Worm (Caenorhabditis elegans) whole organism, young adult: ENCODE measurements around the gene paml-1.
A peak's percentile ranks its signal among the peaks of the same experiment; 100 is the strongest.

Source experiments
- B0019.2 ChIP-seq: fragments of 200-800 bp; sonication (Bioruptor generic); conservative IDR thresholded peaks from 2 replicates; pipeline ENCODE4 v1.3.6; 2022; ENCODE audit warnings: missing genetic modification reagents, missing genetic modification characterization, missing compliant biosample characterization
- B0261.1 ChIP-seq: sonication (generic microtip); optimal IDR thresholded peaks from 2 replicates; lab custom pipeline; 2016; ENCODE audit warnings: mild to moderate bottlenecking, missing genetic modification characterization, moderate library complexity, missing compliant biosample characterization
- B0336.3 ChIP-seq: fragments of 200-800 bp; sonication (Bioruptor generic); IDR thresholded peaks from 2 replicates; pipeline ENCODE4 v1.3.6; 2022; ENCODE audit warnings: missing genetic modification characterization, missing compliant biosample characterization
- C06A6.2 ChIP-seq: fragments of 200-800 bp; sonication (Bioruptor generic); conservative IDR thresholded peaks from 2 replicates; pipeline ENCODE4 v1.3.6; 2022; ENCODE audit warnings: missing genetic modification characterization, missing compliant biosample characterization
- D2030.7 ChIP-seq: fragments of 200-800 bp; sonication (Bioruptor generic); IDR thresholded peaks from 2 replicates; pipeline ENCODE4 v1.3.6; 2022; ENCODE audit warnings: missing genetic modification reagents, missing genetic modification characterization, missing compliant biosample characterization
- F10E7.11 ChIP-seq: sonication (generic microtip); optimal IDR thresholded peaks from 2 replicates; lab custom pipeline; 2017; ENCODE audit warnings: mild to moderate bottlenecking, missing genetic modification characterization, moderate library complexity, missing compliant biosample characterization
- F22D6.2 ChIP-seq: sonication (generic microtip); optimal IDR thresholded peaks from 2 replicates; lab custom pipeline; 2016; ENCODE audit warnings: mild to moderate bottlenecking, missing genetic modification characterization, missing compliant biosample characterization
- F33H1.4 ChIP-seq: fragments of 200-800 bp; sonication (Bioruptor generic); IDR thresholded peaks from 2 replicates; pipeline ENCODE4 v1.3.6; 2022; ENCODE audit warnings: missing genetic modification reagents, missing genetic modification characterization, missing compliant biosample characterization
- F57A8.1 ChIP-seq: fragments of 200-800 bp; sonication (Bioruptor generic); optimal IDR thresholded peaks from 2 replicates; lab custom pipeline; 2018; ENCODE audit warnings: mild to moderate bottlenecking, missing genetic modification characterization, moderate library complexity, missing compliant biosample characterization
- K12H6.12 ChIP-seq: fragments of 200-800 bp; sonication (Bioruptor generic); optimal IDR thresholded peaks from 2 replicates; lab custom pipeline; 2018; ENCODE audit warnings: mild to moderate bottlenecking, missing genetic modification characterization, missing compliant biosample characterization
- Y53G8AR.9 ChIP-seq: fragments of 200-800 bp; sonication (Bioruptor generic); conservative IDR thresholded peaks from 2 replicates; pipeline ENCODE4 v1.3.6; 2022; ENCODE audit warnings: missing genetic modification reagents, missing genetic modification characterization, missing compliant biosample characterization
- ZK185.1 ChIP-seq: sonication (generic microtip); optimal IDR thresholded peaks from 2 replicates; lab custom pipeline; 2016; ENCODE audit warnings: mild to moderate bottlenecking, missing genetic modification characterization, missing compliant biosample characterization; ENCODE audit not compliant: poor library complexity, severe bottlenecking
- ama-1 ChIP-seq, 3 experiments: fragments of 150-350 bp in 1 of 3; sonication (generic microtip) in 2 of 3; optimal IDR thresholded peaks; 2 replicates each; lab custom pipeline; 2014 to 2018; ENCODE audit warnings: missing biosample characterization in 2 of 3, missing genetic modification characterization in 2 of 3, missing genetic modification reagents in 2 of 3
- aptf-3 ChIP-seq: fragments of 200-800 bp; sonication (Bioruptor generic); IDR thresholded peaks from 2 replicates; pipeline ENCODE4 v1.3.6; 2022; ENCODE audit warnings: missing genetic modification characterization, missing compliant biosample characterization
- athp-1 ChIP-seq: sonication (generic microtip); optimal IDR thresholded peaks from 2 replicates; lab custom pipeline; 2017; ENCODE audit warnings: mild to moderate bottlenecking, missing genetic modification characterization, missing compliant biosample characterization
- attf-5 ChIP-seq: fragments of 200-800 bp; sonication (Bioruptor generic); optimal IDR thresholded peaks from 2 replicates; lab custom pipeline; 2018; ENCODE audit warnings: mild to moderate bottlenecking, missing genetic modification characterization, missing compliant biosample characterization
- bed-1 ChIP-seq: fragments of 200-800 bp; sonication (Bioruptor generic); IDR thresholded peaks from 2 replicates; pipeline ENCODE4 v1.3.6; 2022; ENCODE audit warnings: missing genetic modification reagents, missing genetic modification characterization, missing compliant biosample characterization
- ceh-40 ChIP-seq: fragments of 200-800 bp; sonication (Bioruptor generic); IDR thresholded peaks from 2 replicates; pipeline ENCODE4 v1.3.6; 2022; ENCODE audit warnings: missing genetic modification characterization, missing compliant biosample characterization
- ceh-58 ChIP-seq: fragments of 200-800 bp; sonication (Bioruptor generic); IDR thresholded peaks from 2 replicates; pipeline ENCODE4 v1.3.6; 2022; ENCODE audit warnings: missing genetic modification characterization, missing compliant biosample characterization
- ceh-91 ChIP-seq: fragments of 200-800 bp; sonication (Bioruptor generic); IDR thresholded peaks from 2 replicates; pipeline ENCODE4 v1.3.6; 2022; ENCODE audit warnings: missing genetic modification reagents, missing genetic modification characterization, missing compliant biosample characterization
- chd-7 ChIP-seq: sonication (generic microtip); optimal IDR thresholded peaks from 2 replicates; lab custom pipeline; 2016; ENCODE audit warnings: mild to moderate bottlenecking, missing genetic modification characterization, moderate library complexity, missing compliant biosample characterization
- dpff-1 ChIP-seq: sonication (generic microtip); optimal IDR thresholded peaks from 2 replicates; lab custom pipeline; 2017; ENCODE audit warnings: mild to moderate bottlenecking, missing genetic modification characterization, missing compliant biosample characterization
- efl-1 ChIP-seq: fragments of 150-350 bp; optimal IDR thresholded peaks from 2 replicates; lab custom pipeline; 2014; ENCODE audit warnings: missing biosample characterization, missing genetic modification reagents, missing genetic modification characterization
- egrh-3 ChIP-seq: fragments of 200-800 bp; sonication (Bioruptor generic); IDR thresholded peaks from 2 replicates; pipeline ENCODE4 v1.3.6; 2022; ENCODE audit warnings: missing genetic modification reagents, missing genetic modification characterization, missing compliant biosample characterization
- ekl-4 ChIP-seq: fragments of 200-800 bp; sonication (Bioruptor generic); IDR thresholded peaks from 2 replicates; pipeline ENCODE4 v1.3.6; 2022; ENCODE audit warnings: missing genetic modification reagents, missing genetic modification characterization, missing compliant biosample characterization
- him-1 ChIP-seq: sonication (generic microtip); optimal IDR thresholded peaks from 2 replicates; lab custom pipeline; 2016; ENCODE audit warnings: missing genotype, missing genetic modification reagents, missing genetic modification characterization, missing compliant biosample characterization
- hlh-26 ChIP-seq: fragments of 200-800 bp; sonication (Bioruptor generic); conservative IDR thresholded peaks from 2 replicates; pipeline ENCODE4 v1.3.6; 2022; ENCODE audit warnings: missing genetic modification reagents, missing genetic modification characterization, missing compliant biosample characterization
- hmg-1.2 ChIP-seq: fragments of 200-800 bp; sonication (Bioruptor generic); IDR thresholded peaks from 2 replicates; pipeline ENCODE4 v1.3.6; 2022; ENCODE audit warnings: missing genetic modification reagents, missing genetic modification characterization, missing compliant biosample characterization
- hrde-1 ChIP-seq: sonication (generic microtip); optimal IDR thresholded peaks from 2 replicates; lab custom pipeline; 2016; ENCODE audit warnings: missing genetic modification characterization, mild to moderate bottlenecking, missing compliant biosample characterization, moderate library complexity, missing genotype, missing genetic modification reagents, borderline replicate concordance
- hsf-1 ChIP-seq: fragments of 200-800 bp; sonication (Bioruptor generic); IDR thresholded peaks from 2 replicates; pipeline ENCODE4 v1.3.6; 2022; ENCODE audit warnings: missing genetic modification reagents, missing genetic modification characterization, missing compliant biosample characterization
- let-526 ChIP-seq: fragments of 200-800 bp; sonication (Bioruptor generic); IDR thresholded peaks from 2 replicates; pipeline ENCODE4 v1.3.6; 2022; ENCODE audit warnings: missing genetic modification reagents, missing genetic modification characterization, missing compliant biosample characterization
- lin-26 ChIP-seq: fragments of 200-800 bp; sonication (Bioruptor generic); IDR thresholded peaks from 2 replicates; pipeline ENCODE4 v1.3.6; 2022; ENCODE audit warnings: missing genetic modification reagents, missing genetic modification characterization, missing compliant biosample characterization
- lin-35 ChIP-seq, 3 experiments: fragments of 150-350 bp in 2 of 3; sonication (generic microtip) in 1 of 3; optimal IDR thresholded peaks; 2 replicates each; lab custom pipeline; 2014 to 2018; ENCODE audit warnings: missing biosample characterization in 3 of 3, missing genetic modification characterization in 3 of 3, missing genetic modification reagents in 3 of 3
- lin-54 ChIP-seq: fragments of 200-800 bp; sonication (Bioruptor generic); optimal IDR thresholded peaks from 2 replicates; lab custom pipeline; 2018; ENCODE audit warnings: mild to moderate bottlenecking, missing genetic modification characterization, missing compliant biosample characterization
- lsl-1 ChIP-seq: fragments of 200-800 bp; sonication (Bioruptor generic); optimal IDR thresholded peaks from 2 replicates; lab custom pipeline; 2018; ENCODE audit warnings: mild to moderate bottlenecking, missing genetic modification characterization, moderate library complexity, missing compliant biosample characterization
- madf-6 ChIP-seq: fragments of 200-800 bp; sonication (Bioruptor generic); IDR thresholded peaks from 2 replicates; pipeline ENCODE4 v1.3.6; 2022; ENCODE audit warnings: missing genetic modification reagents, missing genetic modification characterization, missing compliant biosample characterization
- madf-8 ChIP-seq: fragments of 200-800 bp; sonication (Bioruptor generic); conservative IDR thresholded peaks from 2 replicates; pipeline ENCODE4 v1.3.6; 2022; ENCODE audit warnings: missing genetic modification reagents, missing genetic modification characterization, missing compliant biosample characterization
- mcd-1 ChIP-seq: fragments of 200-800 bp; sonication (Bioruptor generic); IDR thresholded peaks from 2 replicates; pipeline ENCODE4 v1.3.6; 2022; ENCODE audit warnings: missing genetic modification reagents, missing genetic modification characterization, missing compliant biosample characterization
- mes-4 ChIP-seq: sonication (generic microtip); optimal IDR thresholded peaks from 2 replicates; lab custom pipeline; 2016; ENCODE audit warnings: missing genotype, missing genetic modification characterization, missing compliant biosample characterization
- nfyb-1 ChIP-seq: fragments of 200-800 bp; sonication (Bioruptor generic); IDR thresholded peaks from 2 replicates; pipeline ENCODE4 v1.3.6; 2022; ENCODE audit warnings: missing genetic modification reagents, missing genetic modification characterization, missing compliant biosample characterization
- rcor-1 ChIP-seq: fragments of 200-800 bp; sonication (Bioruptor generic); IDR thresholded peaks from 2 replicates; pipeline ENCODE4 v1.3.6; 2022; ENCODE audit warnings: missing genetic modification reagents, missing genetic modification characterization, missing compliant biosample characterization
- snpc-3.4 ChIP-seq: sonication (generic microtip); optimal IDR thresholded peaks from 2 replicates; lab custom pipeline; 2017; ENCODE audit warnings: missing genetic modification characterization, mild to moderate bottlenecking, missing compliant biosample characterization, antibody characterized with exemption, moderate library complexity, missing genotype, missing genetic modification reagents
- unc-62 ChIP-seq: fragments of 150-350 bp; optimal IDR thresholded peaks from 2 replicates; lab custom pipeline; 2014; ENCODE audit warnings: missing biosample characterization, missing genetic modification reagents, missing genetic modification characterization
- xnd-1 ChIP-seq: sonication (generic microtip); optimal IDR thresholded peaks from 2 replicates; lab custom pipeline; 2016; ENCODE audit warnings: missing genotype, missing genetic modification reagents, missing genetic modification characterization, missing compliant biosample characterization
- ztf-18 ChIP-seq: sonication (generic microtip); optimal IDR thresholded peaks from 2 replicates; lab custom pipeline; 2016; ENCODE audit warnings: missing genotype, mild to moderate bottlenecking, missing genetic modification characterization, missing compliant biosample characterization

paml-1 gene

DNA sequence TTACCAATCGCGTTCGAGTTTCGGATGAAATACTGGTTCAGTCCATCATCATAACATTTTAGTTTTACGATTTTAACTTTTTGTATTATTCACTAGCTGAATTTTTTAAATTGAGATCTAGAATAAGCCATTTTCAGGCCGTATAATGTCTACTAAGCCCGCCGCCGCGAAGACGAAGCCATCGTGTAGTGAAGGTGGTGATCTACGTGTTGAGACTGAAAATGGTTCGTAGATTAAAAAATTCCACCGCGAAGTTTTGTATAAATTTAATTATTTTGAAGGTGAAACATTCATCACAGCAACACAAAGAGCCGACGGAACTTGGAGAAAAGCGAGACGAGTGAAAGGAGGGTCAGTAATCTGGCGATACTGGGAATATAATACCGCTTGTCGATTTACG, 24.2 kb downstream of the paml-1 start, which contains the start of gene T20G5.9:
Gene T20G5.9, plus strand, starts transcription at position 138 of the 400 bp plus-strand sequence.
- TF ChIP-seq efl-1 (peak; percentile 69), athp-1 (tag; lab: Kevin White, UChicago) (peak; percentile 57), hlh-26 (no peak), ceh-91 (GFP tag; lab: Robert Waterston, UW) (peak; percentile 49; the same call in 1 of the 2 replicates), xnd-1 (tag; lab: Kevin White, UChicago) (peak; percentile 41), F10E7.11 (tag; lab: Kevin White, UChicago) (no peak), lin-35 (GFP tag; optimal IDR thresholded peaks at IDR 0.05; lab: Kevin White, UChicago) (no peak), him-1 (tag; lab: Kevin White, UChicago) (no peak), Y53G8AR.9 (GFP tag; lab: Robert Waterston, UW) (0 out of 2 replicates have a peak, but pooled peaks have one; percentile 6), aptf-3 (no peak), B0019.2 (0 out of 2 replicates have a peak, but pooled peaks have one; percentile 20), D2030.7 (GFP tag; lab: Robert Waterston, UW) (peak; percentile 48; the same call in 1 of the 2 replicates), lin-26 (GFP tag; lab: Robert Waterston, UW) (peak; percentile 36; the same call in 1 of the 2 replicates), egrh-3 (GFP tag; lab: Robert Waterston, UW) (no peak), ekl-4 (0 out of 2 replicates have a peak, but pooled peaks have one; percentile 44), F57A8.1 (GFP tag; lab: Kevin White, UChicago) (no peak), chd-7 (tag; lab: Kevin White, UChicago) (peak; percentile 44), C06A6.2 (no peak), nfyb-1 (GFP tag; lab: Robert Waterston, UW) (0 out of 2 replicates have a peak, but pooled peaks have one; percentile 49), hmg-1.2 (GFP tag; lab: Robert Waterston, UW) (peak; percentile 31), hsf-1 (GFP tag; lab: Robert Waterston, UW) (0 out of 2 replicates have a peak, but pooled peaks have one; percentile 29), mes-4 (tag; lab: Kevin White, UChicago) (no peak), mcd-1 (GFP tag; lab: Robert Waterston, UW) (0 out of 2 replicates have a peak, but pooled peaks have one; percentile 25), dpff-1 (no peak), lin-54 (peak; percentile 9), ztf-18 (tag; lab: Kevin White, UChicago) (no peak), F33H1.4 (GFP tag; lab: Robert Waterston, UW) (peak; percentile 42; the same call in 1 of the 2 replicates), rcor-1 (GFP tag; lab: Robert Waterston, UW) (peak; percentile 16; the same call in 1 of the 2 replicates), B0336.3 (GFP tag; lab: Robert Waterston, UW) (0 out of 2 replicates have a peak, but pooled peaks have one; percentile 11), B0261.1 (tag; lab: Kevin White, UChicago) (no peak), lsl-1 (GFP tag; lab: Kevin White, UChicago) (no peak), madf-8 (peak; percentile 72), snpc-3.4 (tag; lab: Kevin White, UChicago) (peak; percentile 15), ama-1 (optimal IDR thresholded peaks at IDR 0.05; lab: Kevin White, UChicago) (peak; percentile 31), ama-1 (GFP tag; optimal IDR thresholded peaks at IDR 0.05; lab: Kevin White, UChicago) (peak in 1 of 2 experiments; percentile 19), hrde-1 (peak; percentile 61), ceh-40 (GFP tag; lab: Robert Waterston, UW) (no peak), unc-62 (GFP tag; lab: Kevin White, UChicago) (no peak), madf-6 (GFP tag; lab: Robert Waterston, UW) (peak; percentile 87)

DNA sequence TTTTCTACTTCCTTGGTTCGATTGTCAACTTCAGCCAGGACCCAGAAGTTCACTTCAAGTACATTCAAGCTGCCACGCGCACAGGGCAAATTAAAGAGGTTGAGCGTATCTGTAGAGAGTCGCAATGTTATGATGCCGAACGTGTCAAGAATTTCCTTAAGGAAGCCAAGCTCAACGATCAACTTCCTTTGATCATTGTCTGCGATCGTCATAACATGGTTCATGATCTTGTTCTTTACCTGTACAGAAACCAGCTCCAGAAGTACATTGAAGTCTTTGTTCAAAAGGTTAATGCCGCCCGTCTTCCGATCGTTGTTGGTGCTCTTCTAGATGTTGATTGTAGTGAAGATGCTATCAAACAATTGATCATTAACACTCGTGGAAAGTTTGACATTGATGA, 27.5 kb downstream of the paml-1 start:
- TF ChIP-seq ceh-58 (GFP tag; lab: Robert Waterston, UW) (no peak), snpc-3.4 (tag; lab: Kevin White, UChicago) (no peak), let-526 (GFP tag; lab: Robert Waterston, UW) (no peak), F22D6.2 (no peak), K12H6.12 (tag; lab: Kevin White, UChicago) (no peak), attf-5 (GFP tag; lab: Kevin White, UChicago) (no peak), bed-1 (no peak), ZK185.1 (tag; lab: Kevin White, UChicago) (no peak)
- TF ChIP-seq, all 124 proteins: peak for 0
